Fruit fly (Drosophila melanogaster) ovary, adult (tissue): ENCODE data around the gene Ras64B.

Source experiments
- CG17801 ChIP-seq: fragments of 200-800 bp; optimal IDR thresholded peaks from 2 replicates; lab custom pipeline; 2019; ENCODE audit warnings: missing biosample characterization, mild to moderate bottlenecking, missing genetic modification characterization, moderate library complexity; ENCODE audit not compliant: partially characterized antibody

The Ras64B gene

dm6 chr3L:4138804-4139521 lies at the start of gene Ras64B, which contains the start of gene Rop:
Ras64B (plus strand) TSS chr3L:4139076.
Rop (minus strand) TSS chr3L:4138996.
- peak; percentile 64 for TF ChIP-seq CG17801 (GFP tag; lab: Kevin White, UChicago)

- no peak for TF ChIP-seq CG17801 (GFP tag; lab: Kevin White, UChicago)
Measured at dm6 chr3L:4092705-4093257, 46.1 kb upstream of the Ras64B start, which contains the start of gene CG14990. CG14990 (plus strand) TSS chr3L:4093207.

dm6 chr3L:4096546-4096945 lies 42.3 kb upstream of the Ras64B start:
- no peak for TF ChIP-seq CG17801 (GFP tag; lab: Kevin White, UChicago)

dm6 chr3L:4099194-4099593 lies 39.7 kb upstream of the Ras64B start:
- TF ChIP-seq CG17801 (GFP tag; lab: Kevin White, UChicago), result no peak

dm6 chr3L:4102496-4103257 lies 36.2 kb upstream of the Ras64B start, which contains the start of gene CG14995:
CG14995 (minus strand) TSS chr3L:4103256.
- peak; percentile 72 for TF ChIP-seq CG17801 (GFP tag; lab: Kevin White, UChicago)

dm6 chr3L:4103258-4104247 lies 35.3 kb upstream of the Ras64B start, which contains the start of gene Fit1:
Fit1 (plus strand) TSS chr3L:4103564.
- TF ChIP-seq CG17801 (GFP tag; lab: Kevin White, UChicago), result peak; percentile 35

dm6 chr3L:4107120-4107519 lies 31.8 kb upstream of the Ras64B start:
- no peak for TF ChIP-seq CG17801 (GFP tag; lab: Kevin White, UChicago)

- TF ChIP-seq CG17801 (GFP tag; lab: Kevin White, UChicago), result no peak
Measured at dm6 chr3L:4108072-4108843, 30.6 kb upstream of the Ras64B start, which contains the start of gene Ack. Ack (plus strand) TSS chr3L:4108186.

- TF ChIP-seq CG17801 (GFP tag; lab: Kevin White, UChicago), result peak; percentile 22
Measured at dm6 chr3L:4108844-4109494, 29.9 kb upstream of the Ras64B start.

dm6 chr3L:4110212-4110611 lies 28.7 kb upstream of the Ras64B start:
- no peak for TF ChIP-seq CG17801 (GFP tag; lab: Kevin White, UChicago)

dm6 chr3L:4113998-4114397 lies 24.9 kb upstream of the Ras64B start:
- no peak for TF ChIP-seq CG17801 (GFP tag; lab: Kevin White, UChicago)

dm6 chr3L:4115107-4115506 lies 23.8 kb upstream of the Ras64B start:
- no peak for TF ChIP-seq CG17801 (GFP tag; lab: Kevin White, UChicago)

dm6 chr3L:4115701-4116100 lies 23.2 kb upstream of the Ras64B start:
- no peak for TF ChIP-seq CG17801 (GFP tag; lab: Kevin White, UChicago)
